Worm (Caenorhabditis elegans): ENCODE data around the gene try-10.
A peak's percentile ranks its signal among the peaks of the same experiment; 100 is the strongest.

Gene try-10

ce11 chrV:13033223-13033622 lies 20.2 kb upstream of the try-10 start, which contains the start of gene W07G4.1:
W07G4.1 (plus strand) TSS chrV:13033523.
- TF ChIP-seq cebp-2 (GFP tag; IDR thresholded peaks at IDR 0.05) (no peak), pbrm-1 (GFP tag; IDR thresholded peaks at IDR 0.05) (no peak), T26A5.8 (tag; optimal IDR thresholded peaks at IDR 0.05) (no peak), bed-1 (GFP tag; IDR thresholded peaks at IDR 0.05) (no peak), egl-44 (GFP tag; IDR thresholded peaks at IDR 0.05) (no peak), attf-6 (GFP tag; IDR thresholded peaks at IDR 0.05) (no peak), mxl-1 (tag; optimal IDR thresholded peaks at IDR 0.05) (no peak), B0035.1 (tag; optimal IDR thresholded peaks at IDR 0.05) (no peak), K12H6.12 (tag; optimal IDR thresholded peaks at IDR 0.05) (no peak), hmg-1.2 (GFP tag; IDR thresholded peaks at IDR 0.05) (no peak), somi-1 (GFP tag; optimal IDR thresholded peaks at IDR 0.05) (no peak), repo-1 (tag; optimal IDR thresholded peaks at IDR 0.05) (no peak), snpc-1.1 (tag; optimal IDR thresholded peaks at IDR 0.05; ENCODE audit: insufficient read depth) (no peak), lsy-27 (tag; optimal IDR thresholded peaks at IDR 0.05; ENCODE audit: borderline replicate concordance, insufficient read depth) (no peak), ceh-40 (GFP tag; IDR thresholded peaks at IDR 0.05) (no peak), ztf-18 (tag; optimal IDR thresholded peaks at IDR 0.05) (no peak), C06A6.2 (GFP tag; conservative IDR thresholded peaks at IDR 0.05) (no peak), lin-35 (GFP tag; optimal IDR thresholded peaks at IDR 0.05) (no peak)

- TF ChIP-seq F37B4.10 (GFP tag; IDR thresholded peaks at IDR 0.05), result no peak
- TF ChIP-seq pha-4 (tag; optimal IDR thresholded peaks at IDR 0.05), result no peak
- no peak for TF ChIP-seq Y95B8A.8 (GFP tag; IDR thresholded peaks at IDR 0.05)
- TF ChIP-seq nhr-80 (tag; optimal IDR thresholded peaks at IDR 0.05), result no peak
Observed at ce11 chrV:13028871-13029270, 15.8 kb upstream of the try-10 start.

DNA sequence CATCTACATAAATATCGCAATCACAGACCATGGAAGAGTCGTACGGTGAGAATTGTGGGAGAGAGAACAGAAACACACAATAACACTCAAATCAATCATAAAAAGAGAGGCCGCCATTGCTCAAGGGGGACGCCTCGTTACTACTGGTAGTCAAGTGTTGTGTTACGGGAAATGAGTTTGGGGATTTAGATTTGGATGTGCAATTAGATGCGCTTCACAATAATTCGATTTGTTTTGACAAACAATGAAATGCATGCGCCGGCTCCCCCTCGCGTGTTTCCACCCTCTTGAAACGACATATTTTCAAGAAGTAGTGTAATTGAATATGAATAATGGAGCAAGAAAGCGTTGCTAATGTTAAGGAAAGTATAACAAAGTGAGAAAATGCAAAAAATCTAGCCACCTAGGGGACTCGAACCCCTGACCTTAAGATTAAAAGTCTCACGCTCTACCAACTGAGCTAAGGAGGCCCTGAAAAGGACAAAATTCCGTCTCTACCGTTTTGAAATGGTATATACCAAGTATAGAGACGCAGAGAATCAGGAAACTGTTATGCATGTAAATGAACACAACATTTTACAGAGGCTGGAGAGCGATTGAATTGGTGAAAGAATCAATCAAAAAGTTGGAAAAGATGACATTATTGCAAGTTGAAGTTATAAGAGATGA lies 13.7 kb upstream of the try-10 start:
- TF ChIP-seq ceh-27 (GFP tag; optimal IDR thresholded peaks at IDR 0.05) (no peak), lin-26 (GFP tag; IDR thresholded peaks at IDR 0.05) (peak; percentile 82), B0261.1 (tag; optimal IDR thresholded peaks at IDR 0.05) (peak; percentile 61), nhr-179 (tag; optimal IDR thresholded peaks at IDR 0.05) (no peak), die-1 (tag; optimal IDR thresholded peaks at IDR 0.05) (no peak), lag-1 (GFP tag; IDR thresholded peaks at IDR 0.05) (no peak), him-1 (tag; optimal IDR thresholded peaks at IDR 0.05) (peak; percentile 41), let-526 (GFP tag; IDR thresholded peaks at IDR 0.05) (no peak), lir-1 (GFP tag; conservative IDR thresholded peaks at IDR 0.05) (no peak), ztf-25 (GFP tag; IDR thresholded peaks at IDR 0.05) (0 out of 2 replicates have a peak, but pooled peaks have one; percentile 21), hlh-12 (tag; optimal IDR thresholded peaks at IDR 0.05) (no peak), hsf-1 (GFP tag; IDR thresholded peaks at IDR 0.05) (no peak), F57C9.4 (tag; optimal IDR thresholded peaks at IDR 0.05) (no peak), efl-1 (GFP tag; optimal IDR thresholded peaks at IDR 0.05) (no peak), rec-8 (tag; optimal IDR thresholded peaks at IDR 0.05) (peak in 1 of 2 experiments; percentile 14), aptf-2 (GFP tag; conservative IDR thresholded peaks at IDR 0.05) (no peak), rpc-1 (optimal IDR thresholded peaks at IDR 0.05) (peak; percentile 46), rpc-1 (tag; optimal IDR thresholded peaks at IDR 0.05) (peak; percentile 79), ztf-22 (GFP tag; optimal IDR thresholded peaks at IDR 0.05) (no peak), Y79H2A.3 (GFP tag; conservative IDR thresholded peaks at IDR 0.05) (no peak), hmg-1.2 (GFP tag; IDR thresholded peaks at IDR 0.05) (peak; percentile 32; the same call in 1 of the 2 replicates), somi-1 (GFP tag; optimal IDR thresholded peaks at IDR 0.05) (no peak), ztf-18 (tag; optimal IDR thresholded peaks at IDR 0.05) (peak; percentile 36), tbp1 (GFP tag; optimal IDR thresholded peaks at IDR 0.05) (peak; percentile 84), D2030.7 (GFP tag; IDR thresholded peaks at IDR 0.05) (peak; percentile 49), dox-1 (GFP tag; IDR thresholded peaks at IDR 0.05) (0 out of 2 replicates have a peak, but pooled peaks have one; percentile 17), T26A5.8 (tag; optimal IDR thresholded peaks at IDR 0.05) (no peak), bed-2 (GFP tag; IDR thresholded peaks at IDR 0.05) (no peak)

All from whole organism, young adult.